Worm (Caenorhabditis elegans) whole organism, late embryonic: ENCODE data around the gene C04E7.1.
"Not testable (repeated sequence)": the region's sequence is repeated elsewhere in the genome, so short reads cannot be mapped to it uniquely, and the experiment has no call there.

Experiments used
- C38D4.7 ChIP-seq: fragments of 200-800 bp; sonication (Bioruptor generic); optimal IDR thresholded peaks from 2 replicates; lab custom pipeline; 2018; ENCODE audit warnings: mild to moderate bottlenecking, missing genetic modification characterization, moderate library complexity, missing compliant biosample characterization
- K09A11.1 ChIP-seq: sonication (generic microtip); optimal IDR thresholded peaks from 2 replicates; lab custom pipeline; 2017; ENCODE audit warnings: antibody characterized with exemption, mild to moderate bottlenecking, missing genetic modification characterization, missing compliant biosample characterization; ENCODE audit not compliant: insufficient read depth
- Y22D7AL.16 ChIP-seq: sonication (generic microtip); optimal IDR thresholded peaks from 2 replicates; lab custom pipeline; 2016; ENCODE audit warnings: missing genetic modification characterization, missing compliant biosample characterization
- ceh-14 ChIP-seq: sonication (generic microtip); optimal IDR thresholded peaks from 2 replicates; lab custom pipeline; 2016; ENCODE audit warnings: missing genotype, missing genetic modification characterization, missing compliant biosample characterization
- ceh-18 ChIP-seq: sonication (generic microtip); optimal IDR thresholded peaks from 2 replicates; lab custom pipeline; 2016; ENCODE audit warnings: missing genetic modification characterization, missing compliant biosample characterization
- ceh-2 ChIP-seq: sonication (generic microtip); optimal IDR thresholded peaks from 2 replicates; lab custom pipeline; 2016; ENCODE audit warnings: missing genotype, missing genetic modification characterization, missing compliant biosample characterization
- ceh-24 ChIP-seq: sonication (generic microtip); optimal IDR thresholded peaks from 2 replicates; lab custom pipeline; 2016; ENCODE audit warnings: mild to moderate bottlenecking, missing genetic modification characterization, missing compliant biosample characterization
- ceh-30 ChIP-seq: fragments of 150-350 bp; optimal IDR thresholded peaks from 2 replicates; lab custom pipeline; 2014; ENCODE audit warnings: missing biosample characterization, missing genetic modification characterization
- ceh-31 ChIP-seq: sonication (generic microtip); optimal IDR thresholded peaks from 2 replicates; lab custom pipeline; 2016; ENCODE audit warnings: missing genetic modification characterization, missing compliant biosample characterization
- ceh-45 ChIP-seq: fragments of 200-800 bp; sonication (Bioruptor generic); IDR thresholded peaks from 2 replicates; pipeline ENCODE4 v1.3.6; 2022; ENCODE audit warnings: missing genetic modification reagents, missing genetic modification characterization, missing compliant biosample characterization
- ceh-48 ChIP-seq: sonication (generic microtip); optimal IDR thresholded peaks from 2 replicates; lab custom pipeline; 2016; ENCODE audit warnings: missing genetic modification characterization, inconsistent platforms, missing compliant biosample characterization
- ceh-6 ChIP-seq: fragments of 200-800 bp; sonication (Bioruptor generic); optimal IDR thresholded peaks from 2 replicates; lab custom pipeline; 2018; ENCODE audit warnings: mild to moderate bottlenecking, missing genetic modification characterization, missing compliant biosample characterization
- che-1 ChIP-seq: sonication (generic microtip); optimal IDR thresholded peaks from 2 replicates; lab custom pipeline; 2016; ENCODE audit warnings: mild to moderate bottlenecking, missing genetic modification characterization, missing compliant biosample characterization
- elt-2 ChIP-seq: sonication (generic microtip); optimal IDR thresholded peaks from 2 replicates; lab custom pipeline; 2016; ENCODE audit warnings: missing genetic modification reagents, missing genetic modification characterization, missing compliant biosample characterization
- ets-4 ChIP-seq: sonication (generic microtip); optimal IDR thresholded peaks from 2 replicates; lab custom pipeline; 2016; ENCODE audit warnings: missing genetic modification characterization, missing compliant biosample characterization
- eyg-1 ChIP-seq: sonication (generic microtip); optimal IDR thresholded peaks from 2 replicates; lab custom pipeline; 2016; ENCODE audit warnings: missing genotype, missing genetic modification characterization, missing compliant biosample characterization
- fax-1 ChIP-seq: sonication (generic microtip); optimal IDR thresholded peaks from 2 replicates; lab custom pipeline; 2016; ENCODE audit warnings: missing genotype, missing genetic modification characterization, missing compliant biosample characterization
- fkh-6 ChIP-seq: sonication (generic microtip); optimal IDR thresholded peaks from 2 replicates; lab custom pipeline; 2016; ENCODE audit warnings: missing genetic modification characterization, missing compliant biosample characterization
- gmeb-2 ChIP-seq: sonication (generic microtip); optimal IDR thresholded peaks from 2 replicates; lab custom pipeline; 2016; ENCODE audit warnings: missing genetic modification characterization, inconsistent platforms, missing compliant biosample characterization
- hlh-13 ChIP-seq: fragments of 200-800 bp; sonication (Bioruptor generic); optimal IDR thresholded peaks from 2 replicates; lab custom pipeline; 2018; ENCODE audit warnings: mild to moderate bottlenecking, missing genetic modification characterization, missing compliant biosample characterization
- hlh-30 ChIP-seq: sonication (generic microtip); optimal IDR thresholded peaks from 2 replicates; lab custom pipeline; 2017; ENCODE audit warnings: antibody characterized with exemption, missing genetic modification characterization, missing compliant biosample characterization; ENCODE audit not compliant: insufficient read depth
- hlh-6 ChIP-seq: sonication (generic microtip); optimal IDR thresholded peaks from 2 replicates; lab custom pipeline; 2016; ENCODE audit warnings: missing genotype, missing genetic modification characterization, missing compliant biosample characterization
- lim-6 ChIP-seq: sonication (generic microtip); optimal IDR thresholded peaks from 2 replicates; lab custom pipeline; 2016; ENCODE audit warnings: missing genetic modification characterization, missing compliant biosample characterization
- lin-11 ChIP-seq: fragments of 200-800 bp; sonication (Bioruptor generic); optimal IDR thresholded peaks from 2 replicates; lab custom pipeline; 2018; ENCODE audit warnings: mild to moderate bottlenecking, missing genetic modification characterization, missing compliant biosample characterization
- mec-3 ChIP-seq: sonication (generic microtip); optimal IDR thresholded peaks from 2 replicates; lab custom pipeline; 2016; ENCODE audit warnings: borderline replicate concordance, missing genetic modification characterization, missing compliant biosample characterization
- nfya-1 ChIP-seq: sonication (generic microtip); optimal IDR thresholded peaks from 2 replicates; lab custom pipeline; 2017; ENCODE audit warnings: missing genetic modification characterization, mild to moderate bottlenecking, missing compliant biosample characterization, antibody characterized with exemption, moderate library complexity
- nhr-11 ChIP-seq: fragments of 150-350 bp; optimal IDR thresholded peaks from 2 replicates; lab custom pipeline; 2014; ENCODE audit warnings: missing biosample characterization, missing genetic modification characterization
- npax-4 ChIP-seq: sonication (generic microtip); optimal IDR thresholded peaks from 2 replicates; lab custom pipeline; 2016; ENCODE audit warnings: missing genetic modification characterization, missing compliant biosample characterization
- odd-2 ChIP-seq: sonication (generic microtip); optimal IDR thresholded peaks from 2 replicates; lab custom pipeline; 2017; ENCODE audit warnings: antibody characterized with exemption, mild to moderate bottlenecking, missing genetic modification characterization, missing compliant biosample characterization
- pag-3 ChIP-seq: sonication (generic microtip); optimal IDR thresholded peaks from 2 replicates; lab custom pipeline; 2016; ENCODE audit warnings: missing compliant biosample characterization, missing genetic modification characterization, borderline replicate concordance
- pha-4 ChIP-seq: fragments of 150-350 bp; optimal IDR thresholded peaks from 2 replicates; lab custom pipeline; 2018; ENCODE audit warnings: missing biosample characterization, missing genetic modification reagents, missing genetic modification characterization
- pqm-1 ChIP-seq: sonication (generic microtip); optimal IDR thresholded peaks from 2 replicates; lab custom pipeline; 2016; ENCODE audit warnings: missing genetic modification characterization, missing compliant biosample characterization
- pros-1 ChIP-seq: fragments of 150-350 bp; optimal IDR thresholded peaks from 2 replicates; lab custom pipeline; 2014; ENCODE audit warnings: missing biosample characterization, missing genetic modification reagents, missing genetic modification characterization
- sdc-2 ChIP-seq: sonication (generic microtip); optimal IDR thresholded peaks from 2 replicates; lab custom pipeline; 2016; ENCODE audit warnings: missing genotype, missing genetic modification characterization, missing compliant biosample characterization
- sox-2 ChIP-seq: fragments of 200-800 bp; sonication (Bioruptor generic); IDR thresholded peaks from 2 replicates; pipeline ENCODE4 v1.3.6; 2022; ENCODE audit warnings: missing genetic modification reagents, missing genetic modification characterization, missing compliant biosample characterization
- sox-4 ChIP-seq: sonication (generic microtip); optimal IDR thresholded peaks from 2 replicates; lab custom pipeline; 2017; ENCODE audit warnings: mild to moderate bottlenecking, missing genetic modification characterization, inconsistent platforms, missing compliant biosample characterization
- syd-9 ChIP-seq: sonication (generic microtip); optimal IDR thresholded peaks from 2 replicates; lab custom pipeline; 2016; ENCODE audit warnings: mild to moderate bottlenecking, missing genetic modification characterization, moderate library complexity, missing compliant biosample characterization
- tbx-7 ChIP-seq: sonication (generic microtip); optimal IDR thresholded peaks from 2 replicates; lab custom pipeline; 2016; ENCODE audit warnings: missing genotype, missing genetic modification characterization, missing compliant biosample characterization
- unc-3 ChIP-seq, 2 experiments: fragments of 200-800 bp in 1 of 2; sonication (Bioruptor generic) in 1 of 2; sonication (generic microtip) in 1 of 2; conservative IDR thresholded peaks in 1 of 2; optimal IDR thresholded peaks in 1 of 2; 2 replicates each; pipeline versions ENCODE4 v1.3.6 to Lab custom; 2016 to 2022; ENCODE audit warnings: missing compliant biosample characterization in 2 of 2, missing genetic modification characterization in 2 of 2, missing genetic modification reagents in 1 of 2
- unc-55 ChIP-seq: sonication (generic microtip); optimal IDR thresholded peaks from 2 replicates; lab custom pipeline; 2017; ENCODE audit warnings: missing biosample characterization, missing genetic modification reagents, missing genetic modification characterization
- unc-86 ChIP-seq: sonication (generic microtip); optimal IDR thresholded peaks from 2 replicates; lab custom pipeline; 2016; ENCODE audit warnings: missing genetic modification characterization, missing compliant biosample characterization
- ztf-16 ChIP-seq: sonication (generic microtip); optimal IDR thresholded peaks from 2 replicates; lab custom pipeline; 2017; ENCODE audit warnings: missing genetic modification characterization, missing compliant biosample characterization

C04E7.1 gene

DNA sequence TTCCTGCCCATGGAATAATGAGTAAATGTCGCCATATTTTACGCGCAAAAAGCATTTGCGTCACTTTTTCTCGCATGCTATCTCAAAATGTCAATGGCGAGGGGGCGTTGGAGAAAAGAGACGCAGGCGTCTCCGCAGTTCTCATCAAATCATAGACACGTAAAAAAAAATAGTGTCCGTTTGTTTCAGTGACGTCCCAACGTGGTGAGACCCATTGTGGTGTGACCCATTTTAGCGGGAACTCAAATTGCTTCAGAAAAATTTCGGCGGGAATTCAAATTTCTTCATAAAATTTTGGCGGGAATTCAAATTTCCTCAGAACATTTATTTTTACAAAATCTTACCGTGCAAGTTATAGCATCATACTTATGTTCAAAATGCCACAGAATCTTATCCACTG is 14.1 kb upstream of the C04E7.1 start:
- TF ChIP-seq eyg-1 (tag; lab: Kevin White, UChicago) (no peak), ceh-14 (no peak), pha-4 (tag; lab: Kevin White, UChicago) (no peak), elt-2 (no peak), fax-1 (no peak), C38D4.7 (no peak), Y22D7AL.16 (tag; lab: Kevin White, UChicago) (no peak), pqm-1 (tag; lab: Kevin White, UChicago) (no peak), syd-9 (no peak), unc-86 (tag; lab: Kevin White, UChicago) (no peak), ceh-30 (no peak), gmeb-2 (tag; lab: Kevin White, UChicago) (no peak), ceh-48 (tag; lab: Kevin White, UChicago) (no peak), ceh-45 (GFP tag; lab: Robert Waterston, UW) (no peak), ceh-2 (tag; lab: Kevin White, UChicago) (no peak), hlh-6 (tag; lab: Kevin White, UChicago) (no peak), fkh-6 (tag; lab: Kevin White, UChicago) (no peak), che-1 (tag; lab: Kevin White, UChicago) (no peak)
- TF ChIP-seq, all 69 proteins: peak for 0

DNA sequence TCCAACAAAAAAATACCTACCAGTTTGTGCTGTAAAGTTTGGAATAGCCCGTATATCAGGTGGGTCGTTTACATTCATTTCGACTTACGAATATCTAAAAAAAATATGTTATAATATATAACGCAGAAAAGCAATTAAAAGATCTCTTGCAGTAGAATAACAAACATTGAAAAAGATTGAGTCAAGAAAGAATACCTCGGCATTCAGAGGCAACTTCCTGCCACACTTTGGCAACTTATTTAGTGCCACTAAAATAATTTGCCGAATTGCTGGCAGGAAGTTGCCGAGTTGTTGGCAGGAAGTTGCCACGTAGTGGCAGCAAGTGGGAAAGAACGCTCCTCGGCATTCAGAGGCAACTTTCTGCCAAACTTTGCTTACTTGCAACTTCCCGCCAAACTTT is 10.8 kb upstream of the C04E7.1 start, which contains the start of gene C04E7.3:
Gene C04E7.3 (minus strand): TSS at position 101 of the 400 bp plus-strand sequence.
- not testable (repeated sequence) for TF ChIP-seq ets-4, ztf-16, pag-3 (tag; lab: Kevin White, UChicago)
- TF ChIP-seq, all 69 proteins: peak for 0; not testable (repeated sequence) for 69

DNA sequence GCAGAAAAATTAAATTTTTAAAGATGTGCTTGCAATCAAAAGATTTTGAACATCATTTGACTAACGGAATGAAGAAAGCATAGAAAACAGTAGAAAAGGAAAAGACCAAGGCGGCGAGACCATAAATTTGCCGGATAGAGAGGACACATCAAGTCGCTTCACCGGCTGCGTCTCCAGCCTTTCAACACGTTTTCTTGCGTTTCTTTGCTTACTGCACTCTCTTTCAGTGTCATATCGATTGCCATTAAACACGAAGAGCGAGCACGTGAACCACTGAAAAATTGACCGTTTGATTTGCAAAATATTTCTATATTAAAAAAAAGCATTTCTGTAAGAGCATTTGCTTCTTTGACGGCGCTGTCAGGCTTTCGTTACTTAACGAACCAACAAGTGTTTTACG is 9.8 kb upstream of the C04E7.1 start:
- TF ChIP-seq elt-2: no peak
- TF ChIP-seq K09A11.1: no peak
- TF ChIP-seq unc-55 (GFP tag; lab: Kevin White, UChicago): peak; percentile 28
- peak; percentile 8 for TF ChIP-seq nfya-1
- peak; percentile 67 for TF ChIP-seq ceh-48 (tag; lab: Kevin White, UChicago)
- no peak for TF ChIP-seq ceh-30
- peak; percentile 16 for TF ChIP-seq hlh-30 (tag; lab: Kevin White, UChicago)
- TF ChIP-seq ceh-31 (tag; lab: Kevin White, UChicago): peak; percentile 21

DNA sequence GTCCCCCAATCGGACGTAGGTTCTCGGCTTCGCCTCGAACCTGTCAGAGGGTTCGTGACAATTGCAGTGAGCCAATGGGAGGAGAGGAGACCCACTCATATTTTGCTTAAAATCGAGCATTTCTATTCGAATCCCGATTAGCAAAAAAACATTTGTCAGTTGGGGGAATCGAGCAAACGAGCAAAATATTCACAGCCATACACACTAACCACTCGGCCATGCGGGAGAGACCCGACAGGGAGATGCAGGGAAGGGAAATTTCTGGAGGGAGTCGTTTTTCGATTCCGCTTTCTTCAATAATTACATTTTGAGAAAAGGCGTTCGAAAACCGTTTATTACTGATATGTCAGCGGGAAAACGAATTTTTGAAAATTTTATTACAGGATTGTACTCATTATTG is 6.5 kb upstream of the C04E7.1 start:
- peak; percentile 78; the same call in 1 of the 2 replicates for TF ChIP-seq ceh-45 (GFP tag; lab: Robert Waterston, UW)
- TF ChIP-seq unc-3 (GFP tag; conservative IDR thresholded peaks at IDR 0.05; lab: Robert Waterston, UW): peak; percentile 70
- TF ChIP-seq unc-3 (tag; optimal IDR thresholded peaks at IDR 0.05; lab: Kevin White, UChicago): not testable (repeated sequence)
- TF ChIP-seq sox-2: peak; percentile 72

DNA sequence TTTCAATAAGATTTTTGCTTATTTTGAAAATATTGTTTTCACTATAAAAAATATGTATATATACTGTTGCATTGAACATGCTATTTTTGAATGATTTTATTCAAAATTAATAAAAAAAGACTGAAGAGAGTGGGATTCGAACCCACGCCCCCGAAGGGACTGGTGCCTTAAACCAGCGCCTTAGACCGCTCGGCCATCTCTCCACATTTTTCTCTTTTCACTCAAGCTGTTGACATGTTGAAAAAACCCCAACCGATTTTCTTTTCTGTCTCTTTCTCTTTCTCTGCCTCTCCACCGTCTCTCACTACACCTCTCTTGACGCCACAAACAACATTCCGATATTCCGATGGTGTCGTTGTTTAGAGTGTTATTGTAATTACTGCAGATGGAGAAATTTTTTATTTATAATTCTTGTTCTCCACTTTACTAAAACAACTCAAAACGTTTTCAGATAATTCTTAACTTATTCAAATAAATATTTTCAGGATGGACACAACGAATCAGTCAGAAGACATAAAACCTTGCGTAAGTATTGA is 4.7 kb upstream of the C04E7.1 start, which contains the start of gene sor-3:
Gene sor-3 (plus strand): TSS at position 486 of the 536 bp plus-strand sequence.
- TF ChIP-seq ceh-6 (GFP tag; lab: Kevin White, UChicago): peak; percentile 76
- peak; percentile 57 for TF ChIP-seq mec-3 (tag; lab: Kevin White, UChicago)
- TF ChIP-seq lim-6: peak; percentile 54
- TF ChIP-seq tbx-7 (tag; lab: Kevin White, UChicago): peak; percentile 13
- TF ChIP-seq lin-11: peak; percentile 86
- peak; percentile 85 for TF ChIP-seq pqm-1 (tag; lab: Kevin White, UChicago)
- TF ChIP-seq fax-1: peak; percentile 86
- TF ChIP-seq nhr-11: no peak
- peak; percentile 16 for TF ChIP-seq pros-1 (tag; lab: Kevin White, UChicago)
- peak; percentile 70 for TF ChIP-seq K09A11.1
- peak; percentile 81 for TF ChIP-seq ceh-24
- TF ChIP-seq hlh-13 (GFP tag; lab: Kevin White, UChicago): peak; percentile 88
- TF ChIP-seq ceh-45 (GFP tag; lab: Robert Waterston, UW): peak; percentile 84
- peak; percentile 47 for TF ChIP-seq pag-3 (tag; lab: Kevin White, UChicago)
- TF ChIP-seq ceh-18 (tag; lab: Kevin White, UChicago): peak; percentile 87
- TF ChIP-seq hlh-30 (tag; lab: Kevin White, UChicago): peak; percentile 53
- TF ChIP-seq npax-4: peak; percentile 70
- TF ChIP-seq odd-2 (tag; lab: Kevin White, UChicago): no peak
- peak; percentile 82 for TF ChIP-seq sox-4 (tag; lab: Kevin White, UChicago)
- peak; percentile 82 for TF ChIP-seq ztf-16 (tag; lab: Kevin White, UChicago)
- peak; percentile 86 for TF ChIP-seq C38D4.7
- peak; percentile 92 for TF ChIP-seq sdc-2
- peak; percentile 3 for TF ChIP-seq unc-55 (GFP tag; lab: Kevin White, UChicago)
- TF ChIP-seq elt-2: peak; percentile 93
